Worm (Caenorhabditis elegans) whole organism, L4 larva: Measurements from ENCODE around the gene Y57G11C.1142.
A peak's percentile ranks its signal among the peaks of the same experiment; 100 is the strongest.
"Not testable (repeated sequence)": the region's sequence is repeated elsewhere in the genome, so short reads cannot be mapped to it uniquely, and the experiment has no call there.

Experiments
- D1046.2 ChIP-seq: fragments of 200-800 bp; sonication (Bioruptor generic); IDR thresholded peaks from 2 replicates; pipeline ENCODE4 v1.3.6; 2022; ENCODE audit warnings: missing genetic modification characterization, missing compliant biosample characterization
- F37D6.2 ChIP-seq: sonication (generic microtip); optimal IDR thresholded peaks from 2 replicates; lab custom pipeline; 2016; ENCODE audit warnings: mild to moderate bottlenecking, missing genetic modification characterization, missing compliant biosample characterization
- F49E8.2 ChIP-seq: sonication (generic microtip); optimal IDR thresholded peaks from 2 replicates; lab custom pipeline; 2016; ENCODE audit warnings: missing compliant biosample characterization, mild to moderate bottlenecking, missing genetic modification characterization, borderline replicate concordance
- T20F7.1 ChIP-seq: fragments of 200-800 bp; sonication (Bioruptor generic); optimal IDR thresholded peaks from 2 replicates; lab custom pipeline; 2018; ENCODE audit warnings: mild to moderate bottlenecking, missing genetic modification characterization, missing compliant biosample characterization
- Y5F2A.4 ChIP-seq: fragments of 200-800 bp; sonication (Bioruptor generic); optimal IDR thresholded peaks from 2 replicates; lab custom pipeline; 2018; ENCODE audit warnings: mild to moderate bottlenecking, missing genetic modification characterization, missing compliant biosample characterization
- aly-2 ChIP-seq: sonication (generic microtip); optimal IDR thresholded peaks from 2 replicates; lab custom pipeline; 2018; ENCODE audit warnings: missing biosample characterization, missing genetic modification characterization
- arid-1 ChIP-seq: fragments of 200-800 bp; sonication (Bioruptor generic); conservative IDR thresholded peaks from 2 replicates; pipeline ENCODE4 v1.3.6; 2022; ENCODE audit warnings: missing genetic modification reagents, missing genetic modification characterization, missing compliant biosample characterization
- ceh-20 ChIP-seq: fragments of 200-800 bp; sonication (Bioruptor generic); IDR thresholded peaks from 2 replicates; pipeline ENCODE4 v1.3.6; 2022; ENCODE audit warnings: missing genetic modification reagents, missing genetic modification characterization, missing compliant biosample characterization
- ceh-44 ChIP-seq: fragments of 200-800 bp; sonication (Bioruptor generic); IDR thresholded peaks from 2 replicates; pipeline ENCODE4 v1.3.6; 2022; ENCODE audit warnings: missing genetic modification reagents, missing genetic modification characterization, missing compliant biosample characterization
- ceh-62 ChIP-seq: sonication (generic microtip); optimal IDR thresholded peaks from 2 replicates; lab custom pipeline; 2017; ENCODE audit warnings: missing biosample characterization, missing genetic modification characterization
- daf-8 ChIP-seq: fragments of 200-800 bp; sonication (Bioruptor generic); IDR thresholded peaks from 2 replicates; pipeline ENCODE4 v1.3.6; 2022; ENCODE audit warnings: missing genetic modification characterization, missing compliant biosample characterization
- dpl-1 ChIP-seq: fragments of 150-350 bp; optimal IDR thresholded peaks from 2 replicates; lab custom pipeline; 2014; ENCODE audit warnings: missing biosample characterization, missing genetic modification reagents, missing genetic modification characterization
- fkh-10 ChIP-seq: fragments of 150-350 bp; optimal IDR thresholded peaks from 2 replicates; lab custom pipeline; 2014; ENCODE audit warnings: missing biosample characterization, missing genetic modification reagents, missing genetic modification characterization
- hif-1 ChIP-seq, 2 experiments: sonication (generic microtip); optimal IDR thresholded peaks; 2 replicates each; lab custom pipeline; 2016 to 2017; ENCODE audit warnings: missing compliant biosample characterization in 2 of 2, missing genetic modification characterization in 2 of 2, missing genetic modification reagents in 2 of 2, missing genotype in 2 of 2, mild to moderate bottlenecking in 1 of 2
- hmg-1.1 ChIP-seq: fragments of 200-800 bp; sonication (Bioruptor generic); IDR thresholded peaks from 2 replicates; pipeline ENCODE4 v1.3.6; 2022; ENCODE audit warnings: missing genetic modification reagents, missing genetic modification characterization, missing compliant biosample characterization
- lin-1 ChIP-seq: fragments of 200-800 bp; sonication (Bioruptor generic); IDR thresholded peaks from 2 replicates; pipeline ENCODE4 v1.3.6; 2022; ENCODE audit warnings: missing genetic modification reagents, missing genetic modification characterization, missing compliant biosample characterization
- lsy-2 ChIP-seq, 2 experiments: fragments of 150-350 bp in 1 of 2; sonication (generic microtip) in 1 of 2; optimal IDR thresholded peaks; 2 replicates each; lab custom pipeline; 2014 to 2017; ENCODE audit warnings: missing biosample characterization in 2 of 2, missing genetic modification characterization in 2 of 2
- madf-5 ChIP-seq, 2 experiments: fragments of 200-800 bp; sonication (Bioruptor generic); IDR thresholded peaks; 2 replicates each; pipeline ENCODE4 v1.3.6; 2022; ENCODE audit warnings: missing compliant biosample characterization in 2 of 2, missing genetic modification characterization in 2 of 2
- madf-9 ChIP-seq: fragments of 200-800 bp; sonication (Bioruptor generic); conservative IDR thresholded peaks from 2 replicates; pipeline ENCODE4 v1.3.6; 2022; ENCODE audit warnings: missing genetic modification reagents, missing genetic modification characterization, missing compliant biosample characterization
- mes-2 ChIP-seq: sonication (generic microtip); optimal IDR thresholded peaks from 2 replicates; lab custom pipeline; 2016; ENCODE audit warnings: missing genotype, mild to moderate bottlenecking, missing genetic modification characterization, missing compliant biosample characterization; ENCODE audit not compliant: poor library complexity, severe bottlenecking
- mxl-3 ChIP-seq: fragments of 200-800 bp; sonication (Bioruptor generic); optimal IDR thresholded peaks from 2 replicates; lab custom pipeline; 2018; ENCODE audit warnings: mild to moderate bottlenecking, missing genetic modification characterization, missing compliant biosample characterization
- nhr-11 ChIP-seq: fragments of 150-350 bp; optimal IDR thresholded peaks from 2 replicates; lab custom pipeline; 2014; ENCODE audit warnings: missing biosample characterization, missing genetic modification characterization
- nhr-111 ChIP-seq: fragments of 200-800 bp; sonication (Bioruptor generic); optimal IDR thresholded peaks from 2 replicates; lab custom pipeline; 2018; ENCODE audit warnings: mild to moderate bottlenecking, missing genetic modification characterization, missing compliant biosample characterization
- spr-1 ChIP-seq: sonication (generic microtip); optimal IDR thresholded peaks from 2 replicates; lab custom pipeline; 2016; ENCODE audit warnings: mild to moderate bottlenecking, missing genetic modification characterization, missing compliant biosample characterization
- spr-3 ChIP-seq: fragments of 200-800 bp; sonication (Bioruptor generic); optimal IDR thresholded peaks from 2 replicates; lab custom pipeline; 2018; ENCODE audit warnings: mild to moderate bottlenecking, missing genetic modification characterization, missing compliant biosample characterization
- tra-1 ChIP-seq: fragments of 200-800 bp; sonication (Bioruptor generic); IDR thresholded peaks from 2 replicates; pipeline ENCODE4 v1.3.6; 2022; ENCODE audit warnings: missing genetic modification reagents, missing genetic modification characterization, missing compliant biosample characterization
- zfp-3 ChIP-seq: fragments of 200-800 bp; sonication (Bioruptor generic); conservative IDR thresholded peaks from 2 replicates; pipeline ENCODE4 v1.3.6; 2022; ENCODE audit warnings: missing genetic modification reagents, missing genetic modification characterization, missing compliant biosample characterization
- zip-11 ChIP-seq: fragments of 200-800 bp; sonication (Bioruptor generic); IDR thresholded peaks from 2 replicates; pipeline ENCODE4 v1.3.6; 2022; ENCODE audit warnings: missing genetic modification characterization, missing compliant biosample characterization
- ztf-11 ChIP-seq: fragments of 150-350 bp; optimal IDR thresholded peaks from 2 replicates; lab custom pipeline; 2014; ENCODE audit warnings: missing biosample characterization, missing genetic modification characterization

Gene Y57G11C.1142

ce11 chrIV:14838095-14838494, 35.7 kb downstream of the Y57G11C.1142 start (continued):
- TF ChIP-seq lsy-2 (tag; optimal IDR thresholded peaks at IDR 0.05; lab: Kevin White, UChicago) (peak in 1 of 2 experiments; percentile 89), ztf-11 (no peak), F37D6.2 (peak; percentile 62), hmg-1.1 (GFP tag; lab: Robert Waterston, UW) (peak; percentile 93), tra-1 (GFP tag; lab: Robert Waterston, UW) (no peak), ceh-44 (GFP tag; lab: Robert Waterston, UW) (no peak), zfp-3 (GFP tag; lab: Robert Waterston, UW) (peak; percentile 76; the same call in 1 of the 2 replicates), dpl-1 (GFP tag; lab: Kevin White, UChicago) (peak; percentile 44), fkh-10 (GFP tag; lab: Kevin White, UChicago) (peak; percentile 18), nhr-11 (tag; lab: Kevin White, UChicago) (peak; percentile 30), spr-3 (GFP tag; lab: Kevin White, UChicago) (no peak), zip-11 (GFP tag; lab: Robert Waterston, UW) (no peak), F49E8.2 (tag; lab: Kevin White, UChicago) (peak; percentile 79), hif-1 (tag; optimal IDR thresholded peaks at IDR 0.05; lab: Kevin White, UChicago) (peak; percentile 32 to 51), spr-1 (tag; lab: Kevin White, UChicago) (peak; percentile 74), nhr-111 (GFP tag; lab: Kevin White, UChicago) (peak; percentile 81), ceh-20 (GFP tag; lab: Robert Waterston, UW) (peak; percentile 85), mxl-3 (GFP tag; lab: Kevin White, UChicago) (no peak), arid-1 (GFP tag; lab: Robert Waterston, UW) (peak; percentile 82; the same call in 1 of the 2 replicates), ceh-62 (tag; lab: Kevin White, UChicago) (no peak), T20F7.1 (peak; percentile 62), lin-1 (peak; percentile 78; the same call in 1 of the 2 replicates), D1046.2 (GFP tag; lab: Robert Waterston, UW) (no peak), madf-9 (GFP tag; lab: Robert Waterston, UW) (peak; percentile 65), mes-2 (peak; percentile 84), madf-5 (GFP tag; IDR thresholded peaks at IDR 0.05; lab: Robert Waterston, UW) (0 out of 4 replicates have a peak, but pooled peaks of 1 of the 2 experiments have one; percentile 19), Y5F2A.4 (GFP tag; lab: Kevin White, UChicago) (peak; percentile 62)

- TF ChIP-seq aly-2 (tag; lab: Kevin White, UChicago); ceh-20 (GFP tag; lab: Robert Waterston, UW); daf-8 (GFP tag; lab: Robert Waterston, UW): not testable (repeated sequence)
Observed at ce11 chrIV:14843062-14843461, 40.6 kb downstream of the Y57G11C.1142 start, which contains the start of gene Y57G11C.20. Y57G11C.20 (plus strand) TSS chrIV:14843362.
